Worm (Caenorhabditis elegans): Measurements from ENCODE around the gene gcy-11.

gcy-11 gene

ce11 chrX:17062165-17062564, 6.8 kb upstream of the gcy-11 start:
- TF ChIP-seq ces-1 (GFP tag; optimal IDR thresholded peaks at IDR 0.05) (no peak), lin-14 (GFP tag; optimal IDR thresholded peaks at IDR 0.05) (peak; percentile 70), ceh-8 (GFP tag; optimal IDR thresholded peaks at IDR 0.05) (no peak), fkh-8 (tag; optimal IDR thresholded peaks at IDR 0.05) (no peak), nhr-47 (tag; optimal IDR thresholded peaks at IDR 0.05) (no peak), unc-130 (tag; optimal IDR thresholded peaks at IDR 0.05) (peak; percentile 24), egl-27 (tag; optimal IDR thresholded peaks at IDR 0.05) (no peak), nhr-85 (tag) (peak; percentile 78), nhr-11 (tag; optimal IDR thresholded peaks at IDR 0.05) (no peak), mdl-1 (tag; optimal IDR thresholded peaks at IDR 0.05) (peak in 1 of 2 experiments; percentile 86), nhr-237 (tag; optimal IDR thresholded peaks at IDR 0.05) (no peak), tbx-2 (tag; optimal IDR thresholded peaks at IDR 0.05) (peak; percentile 19), isw-1 (GFP tag; IDR thresholded peaks at IDR 0.05) (no peak), nhr-20 (tag; optimal IDR thresholded peaks at IDR 0.05) (peak; percentile 66), fkh-10 (GFP tag; optimal IDR thresholded peaks at IDR 0.05) (no peak), aha-1 (tag; optimal IDR thresholded peaks at IDR 0.05) (no peak), C34B4.2 (tag; optimal IDR thresholded peaks at IDR 0.05) (no peak), mep-1 (tag; optimal IDR thresholded peaks at IDR 0.05) (peak; percentile 6), nhr-84 (tag; optimal IDR thresholded peaks at IDR 0.05) (no peak), lsy-2 (tag; optimal IDR thresholded peaks at IDR 0.05) (peak in 1 of 2 experiments; percentile 22), unc-30 (tag; optimal IDR thresholded peaks at IDR 0.05) (no peak), snpc-4 (tag; optimal IDR thresholded peaks at IDR 0.05) (no peak), Y116A8C.19 (tag; optimal IDR thresholded peaks at IDR 0.05; ENCODE audit: borderline replicate concordance) (no peak), dsc-1 (tag; optimal IDR thresholded peaks at IDR 0.05) (peak; percentile 93), xbp-1 (tag; optimal IDR thresholded peaks at IDR 0.05) (no peak), hpl-2 (GFP tag; optimal IDR thresholded peaks at IDR 0.05) (no peak), C16A3.4 (tag; optimal IDR thresholded peaks at IDR 0.05) (peak; percentile 20), fkh-4 (tag; optimal IDR thresholded peaks at IDR 0.05; ENCODE audit: borderline replicate concordance) (peak; percentile 71), fos-1 (tag; optimal IDR thresholded peaks at IDR 0.05) (no peak), nhr-19 (GFP tag; conservative IDR thresholded peaks at IDR 0.05) (peak; percentile 30; the same call in 1 of the 2 replicates), ztf-11 (tag; optimal IDR thresholded peaks at IDR 0.05) (no peak), hlh-4 (tag; optimal IDR thresholded peaks at IDR 0.05) (no peak), vab-15 (tag; optimal IDR thresholded peaks at IDR 0.05) (peak; percentile 30), F16B12.6 (tag; optimal IDR thresholded peaks at IDR 0.05) (no peak), lir-3 (tag; optimal IDR thresholded peaks at IDR 0.05; ENCODE audit: poor library complexity) (no peak), ceh-82 (tag; optimal IDR thresholded peaks at IDR 0.05) (no peak), elt-3 (tag; optimal IDR thresholded peaks at IDR 0.05) (peak in 2 of 6 experiments; percentile 69 to 95), egl-13 (tag; optimal IDR thresholded peaks at IDR 0.05) (no peak), nhr-71 (tag; optimal IDR thresholded peaks at IDR 0.05) (peak; percentile 78), blmp-1 (tag; optimal IDR thresholded peaks at IDR 0.05) (peak; percentile 96), zip-4 (GFP tag; optimal IDR thresholded peaks at IDR 0.05) (no peak), irx-1 (tag; optimal IDR thresholded peaks at IDR 0.05) (no peak), jun-1 (tag; optimal IDR thresholded peaks at IDR 0.05) (no peak), snu-23 (GFP tag; optimal IDR thresholded peaks at IDR 0.05) (peak; percentile 46), ama-1 (optimal IDR thresholded peaks at IDR 0.05) (no peak), lin-35 (GFP tag; optimal IDR thresholded peaks at IDR 0.05) (peak in 1 of 2 experiments; percentile 64), ceh-88 (GFP tag; IDR thresholded peaks at IDR 0.05) (no peak), nhr-90 (tag; optimal IDR thresholded peaks at IDR 0.05; ENCODE audit: poor library complexity) (peak; percentile 9), lin-13 (GFP tag; optimal IDR thresholded peaks at IDR 0.05) (no peak), C04F5.9 (tag; optimal IDR thresholded peaks at IDR 0.05) (no peak)
